Worm (Caenorhabditis elegans) whole organism, L3 larva: ENCODE results near the gene clc-11.

Experiments used
- R02D3.7 ChIP-seq: fragments of 150-350 bp; optimal IDR thresholded peaks from 2 replicates; lab custom pipeline; 2014; ENCODE audit warnings: missing biosample characterization, missing genetic modification characterization
- ama-1 ChIP-seq: fragments of 150-350 bp; optimal IDR thresholded peaks from 2 replicates; lab custom pipeline; 2018
- ceh-82 ChIP-seq: fragments of 150-350 bp; optimal IDR thresholded peaks from 2 replicates; lab custom pipeline; 2014; ENCODE audit warnings: missing biosample characterization, missing genetic modification characterization
- lin-15B ChIP-seq: fragments of 150-350 bp; optimal IDR thresholded peaks from 2 replicates; lab custom pipeline; 2014; ENCODE audit warnings: missing biosample characterization, missing genetic modification characterization

DNA sequence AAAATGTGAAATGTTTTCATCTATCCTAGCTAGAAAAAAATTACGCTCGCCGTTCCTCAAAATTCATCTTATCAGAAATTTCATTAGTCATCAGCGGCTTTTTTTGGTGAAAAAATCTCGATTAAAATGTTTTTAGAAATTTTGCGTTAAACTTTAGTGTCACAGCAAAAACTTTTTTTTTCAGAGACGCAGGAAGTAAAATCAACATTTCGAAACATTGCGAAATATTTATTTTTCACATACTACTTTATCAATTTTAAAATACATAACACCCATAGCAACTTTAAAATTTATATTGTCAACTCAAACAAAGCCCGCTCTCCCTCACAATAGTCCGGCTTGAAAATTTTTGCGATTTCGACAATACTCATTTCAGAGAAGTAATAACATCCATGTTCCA is 7.2 kb downstream of the clc-11 start:
- no peak for TF ChIP-seq ceh-82 (tag; lab: Kevin White, UChicago)
- no peak for TF ChIP-seq R02D3.7 (tag; lab: Kevin White, UChicago)
- TF ChIP-seq lin-15B (tag; lab: Kevin White, UChicago) = no peak
- no peak for TF ChIP-seq ama-1
